Fruit fly (Drosophila melanogaster): ENCODE results near the gene hng3.
A peak's percentile ranks its signal among the peaks of the same experiment; 100 is the strongest.

The hng3 gene

DNA sequence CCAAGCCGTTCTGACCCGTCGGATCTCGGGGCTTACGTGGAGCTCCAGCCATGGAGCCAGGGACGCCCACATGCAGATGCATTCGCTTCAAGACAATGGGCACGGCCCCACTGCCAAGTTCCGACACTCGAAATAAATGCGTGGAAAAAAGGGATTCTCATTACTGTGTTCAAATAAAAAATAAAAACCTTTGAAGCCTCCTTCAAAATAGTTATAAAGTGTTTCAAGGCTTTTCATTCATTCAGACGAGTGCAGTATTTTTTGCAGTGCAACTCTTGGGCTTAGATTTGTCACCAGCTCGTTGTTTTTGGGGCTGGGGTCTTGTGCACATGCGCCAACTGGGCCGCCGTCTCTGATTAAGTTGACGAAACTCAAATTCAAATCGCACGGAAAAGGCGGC, 9.0 kb upstream of the hng3 start (continued):
- peak; percentile 69 for TF ChIP-seq sisA (GFP tag; IDR thresholded peaks at IDR 0.05)
- TF ChIP-seq CG11093 (GFP tag; IDR thresholded peaks at IDR 0.05) = 0 out of 3 replicates have a peak, but pooled peaks have one; percentile 23
- TF ChIP-seq so (GFP tag; IDR thresholded peaks at IDR 0.05) = 0 out of 3 replicates have a peak, but pooled peaks have one; percentile 36
- TF ChIP-seq CG2712 (tag; optimal IDR thresholded peaks at IDR 0.05) = peak; percentile 52
- no peak for TF ChIP-seq CG7745 (tag; optimal IDR thresholded peaks at IDR 0.05)
- peak; percentile 37 for TF ChIP-seq CG2678 (tag; optimal IDR thresholded peaks at IDR 0.05)
- peak; percentile 55 for TF ChIP-seq CG11504 (tag; optimal IDR thresholded peaks at IDR 0.05)
- TF ChIP-seq CG10147 (GFP tag; optimal IDR thresholded peaks at IDR 0.05) = no peak
- no peak for TF ChIP-seq dan (GFP tag; IDR thresholded peaks at IDR 0.05)
- no peak for TF ChIP-seq CG5180 (GFP tag; optimal IDR thresholded peaks at IDR 0.05)
- TF ChIP-seq Ssrp (tag; optimal IDR thresholded peaks at IDR 0.05) = peak; percentile 39
- peak; percentile 53 for TF ChIP-seq ttk (GFP tag; IDR thresholded peaks at IDR 0.05)
- peak; percentile 35; the same call in 1 of the 2 replicates for TF ChIP-seq CG14441 (GFP tag; IDR thresholded peaks at IDR 0.05)
- TF ChIP-seq CG18262 (tag; optimal IDR thresholded peaks at IDR 0.05) = peak; percentile 29
- peak; percentile 56 for TF ChIP-seq vvl (GFP tag; IDR thresholded peaks at IDR 0.05)
- TF ChIP-seq gsb (GFP tag; IDR thresholded peaks at IDR 0.05) = 0 out of 2 replicates have a peak, but pooled peaks have one; percentile 12
- TF ChIP-seq HLH3B (GFP tag; IDR thresholded peaks at IDR 0.05) = 0 out of 2 replicates have a peak, but pooled peaks have one; percentile 33
- peak; percentile 8 for TF ChIP-seq CoRest (tag; optimal IDR thresholded peaks at IDR 0.05)
- no peak for TF ChIP-seq CG12744 (GFP tag; optimal IDR thresholded peaks at IDR 0.05)
- no peak for TF ChIP-seq zfh2 (GFP tag; optimal IDR thresholded peaks at IDR 0.05)
- peak; percentile 30 for TF ChIP-seq unpg (GFP tag; optimal IDR thresholded peaks at IDR 0.05)
- no peak for TF ChIP-seq CG1602 (GFP tag; optimal IDR thresholded peaks at IDR 0.05)
- 0 out of 2 replicates have a peak, but pooled peaks have one; percentile 5 for TF ChIP-seq CG4730 (GFP tag; IDR thresholded peaks at IDR 0.05)
- TF ChIP-seq CG2202 (tag; optimal IDR thresholded peaks at IDR 0.05) = no peak
- TF ChIP-seq pnt (GFP tag; optimal IDR thresholded peaks at IDR 0.05) = peak; percentile 27
- no peak for TF ChIP-seq Dfd (GFP tag; optimal IDR thresholded peaks at IDR 0.05)
- TF ChIP-seq ken (GFP tag; IDR thresholded peaks at IDR 0.05) = 0 out of 3 replicates have a peak, but pooled peaks have one; percentile 34
- peak; percentile 25 for TF ChIP-seq lab (GFP tag; optimal IDR thresholded peaks at IDR 0.05)
- TF ChIP-seq tap (tag; optimal IDR thresholded peaks at IDR 0.05) = peak; percentile 36
- peak; percentile 66 for TF ChIP-seq chm (GFP tag; IDR thresholded peaks at IDR 0.05)
- TF ChIP-seq CG31441 (GFP tag; IDR thresholded peaks at IDR 0.05) = 0 out of 2 replicates have a peak, but pooled peaks have one; percentile 14
- peak; percentile 37; the same call in 1 of the 2 replicates for TF ChIP-seq Rx (GFP tag; IDR thresholded peaks at IDR 0.05)
- peak; percentile 39; the same call in 2 of the 3 replicates for TF ChIP-seq dysf (GFP tag; IDR thresholded peaks at IDR 0.05)
- TF ChIP-seq CG32532 (GFP tag; IDR thresholded peaks at IDR 0.05) = no peak
- 0 out of 2 replicates have a peak, but pooled peaks have one; percentile 44 for TF ChIP-seq CG6689 (GFP tag; IDR thresholded peaks at IDR 0.05)
- no peak for TF ChIP-seq sens-2 (GFP tag; IDR thresholded peaks at IDR 0.05)
- peak; percentile 21 for TF ChIP-seq pum (GFP tag; optimal IDR thresholded peaks at IDR 0.05)
- TF ChIP-seq CG8765 (GFP tag; IDR thresholded peaks at IDR 0.05) = no peak
- no peak for TF ChIP-seq Dp (GFP tag; optimal IDR thresholded peaks at IDR 0.05)
- TF ChIP-seq CG10979 (tag; optimal IDR thresholded peaks at IDR 0.05) = peak; percentile 29
- TF ChIP-seq CG9727 (GFP tag; optimal IDR thresholded peaks at IDR 0.05) = peak; percentile 21
- TF ChIP-seq CG7556 (GFP tag; optimal IDR thresholded peaks at IDR 0.05) = peak; percentile 7
- no peak for TF ChIP-seq HmgZ (tag; optimal IDR thresholded peaks at IDR 0.05)
- no peak for TF ChIP-seq Tbp (GFP tag; optimal IDR thresholded peaks at IDR 0.05)
- peak; percentile 60 for TF ChIP-seq Sox102F (GFP tag; optimal IDR thresholded peaks at IDR 0.05)
- TF ChIP-seq tio (GFP tag; optimal IDR thresholded peaks at IDR 0.05) = no peak
- no peak for TF ChIP-seq CG43689 (GFP tag; IDR thresholded peaks at IDR 0.05)
- TF ChIP-seq row (GFP tag; IDR thresholded peaks at IDR 0.05) = peak; percentile 41; the same call in 1 of the 3 replicates
- TF ChIP-seq H2.0 (GFP tag; IDR thresholded peaks at IDR 0.05) = peak; percentile 55
- TF ChIP-seq ara (GFP tag; IDR thresholded peaks at IDR 0.05) = peak; percentile 40; the same call in 1 of the 2 replicates
- TF ChIP-seq insv (GFP tag; optimal IDR thresholded peaks at IDR 0.05) = no peak

Data from whole organism, embryonic.